Worm (Caenorhabditis elegans) whole organism, mixed stage, embryonic: ENCODE data around the gene T14G8.4.

Source experiments
- M03D4.4 ChIP-seq: sonication (generic microtip); optimal IDR thresholded peaks from 2 replicates; lab custom pipeline; 2017; ENCODE audit warnings: mild to moderate bottlenecking, missing genetic modification characterization, missing compliant biosample characterization
- blmp-1 ChIP-seq: fragments of 150-350 bp; optimal IDR thresholded peaks from 2 replicates; lab custom pipeline; 2014; ENCODE audit warnings: missing biosample characterization, missing genetic modification characterization
- ceh-43 ChIP-seq: fragments of 200-800 bp; sonication (Bioruptor generic); optimal IDR thresholded peaks from 2 replicates; lab custom pipeline; 2018; ENCODE audit warnings: mild to moderate bottlenecking, missing genetic modification characterization, moderate library complexity, missing compliant biosample characterization
- elt-3 ChIP-seq: fragments of 150-350 bp; optimal IDR thresholded peaks from 2 replicates; lab custom pipeline; 2014; ENCODE audit warnings: missing biosample characterization, missing genetic modification characterization
- flh-1 ChIP-seq: fragments of 200-800 bp; sonication (Bioruptor generic); optimal IDR thresholded peaks from 2 replicates; lab custom pipeline; 2018; ENCODE audit warnings: mild to moderate bottlenecking, missing genetic modification characterization, moderate library complexity, missing compliant biosample characterization
- ham-2 ChIP-seq: fragments of 200-800 bp; sonication (Bioruptor generic); optimal IDR thresholded peaks from 2 replicates; lab custom pipeline; 2018; ENCODE audit warnings: mild to moderate bottlenecking, missing genetic modification characterization, missing compliant biosample characterization
- hlh-1 ChIP-seq: fragments of 150-350 bp; optimal IDR thresholded peaks from 2 replicates; lab custom pipeline; 2014; ENCODE audit warnings: missing biosample characterization, missing genetic modification reagents, missing genetic modification characterization
- lin-13 ChIP-seq: fragments of 150-350 bp; optimal IDR thresholded peaks from 2 replicates; lab custom pipeline; 2014; ENCODE audit warnings: missing biosample characterization, missing genetic modification characterization
- lsy-2 ChIP-seq: fragments of 150-350 bp; optimal IDR thresholded peaks from 2 replicates; lab custom pipeline; 2014; ENCODE audit warnings: missing biosample characterization, missing genetic modification characterization
- mls-2 ChIP-seq: sonication (generic microtip); optimal IDR thresholded peaks from 2 replicates; lab custom pipeline; 2016; ENCODE audit warnings: mild to moderate bottlenecking, missing genetic modification characterization, moderate library complexity, missing compliant biosample characterization
- nhr-12 ChIP-seq: fragments of 150-350 bp; optimal IDR thresholded peaks from 2 replicates; lab custom pipeline; 2014; ENCODE audit warnings: missing biosample characterization, missing genetic modification characterization
- nhr-237 ChIP-seq: fragments of 150-350 bp; optimal IDR thresholded peaks from 2 replicates; lab custom pipeline; 2014; ENCODE audit warnings: missing biosample characterization, missing genetic modification characterization
- nhr-28 ChIP-seq: fragments of 150-350 bp; optimal IDR thresholded peaks from 2 replicates; lab custom pipeline; 2014; ENCODE audit warnings: missing biosample characterization, missing genetic modification characterization
- nhr-76 ChIP-seq: sonication (generic microtip); optimal IDR thresholded peaks from 2 replicates; lab custom pipeline; 2017; ENCODE audit warnings: missing biosample characterization, missing genetic modification characterization
- unc-39 ChIP-seq: fragments of 150-350 bp; optimal IDR thresholded peaks from 2 replicates; lab custom pipeline; 2014; ENCODE audit warnings: missing biosample characterization, missing genetic modification characterization
- unc-62 ChIP-seq: fragments of 150-350 bp; optimal IDR thresholded peaks from 2 replicates; lab custom pipeline; 2014; ENCODE audit warnings: missing biosample characterization, missing genetic modification reagents, missing genetic modification characterization
- ztf-11 ChIP-seq: fragments of 150-350 bp; optimal IDR thresholded peaks from 2 replicates; lab custom pipeline; 2014; ENCODE audit warnings: missing biosample characterization, missing genetic modification characterization

The T14G8.4 gene

DNA sequence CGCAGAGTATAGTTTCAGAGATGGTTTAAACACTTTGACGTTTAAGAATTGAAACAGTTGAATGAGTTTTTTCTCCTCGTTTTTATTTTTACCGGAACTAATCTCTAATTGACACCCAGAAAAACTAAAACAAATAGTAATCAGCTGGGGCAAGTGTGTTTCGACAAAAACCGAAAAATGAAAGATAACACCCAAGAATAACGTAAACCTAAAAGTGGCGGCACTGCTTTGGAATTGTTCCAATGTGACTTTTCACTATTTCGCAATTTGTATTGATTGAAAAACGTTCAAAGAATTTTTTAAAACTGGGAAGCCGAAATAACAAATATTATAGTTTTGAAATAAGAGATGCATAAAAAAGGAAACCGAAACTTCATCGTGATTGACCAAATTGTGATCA, 44.9 kb downstream of the T14G8.4 start:
- TF ChIP-seq blmp-1 (tag; lab: Kevin White, UChicago) (no peak), unc-62 (GFP tag; lab: Kevin White, UChicago) (no peak), elt-3 (tag; lab: Kevin White, UChicago) (no peak), ceh-43 (GFP tag; lab: Kevin White, UChicago) (no peak), flh-1 (GFP tag; lab: Kevin White, UChicago) (no peak), mls-2 (tag; lab: Kevin White, UChicago) (no peak)

DNA sequence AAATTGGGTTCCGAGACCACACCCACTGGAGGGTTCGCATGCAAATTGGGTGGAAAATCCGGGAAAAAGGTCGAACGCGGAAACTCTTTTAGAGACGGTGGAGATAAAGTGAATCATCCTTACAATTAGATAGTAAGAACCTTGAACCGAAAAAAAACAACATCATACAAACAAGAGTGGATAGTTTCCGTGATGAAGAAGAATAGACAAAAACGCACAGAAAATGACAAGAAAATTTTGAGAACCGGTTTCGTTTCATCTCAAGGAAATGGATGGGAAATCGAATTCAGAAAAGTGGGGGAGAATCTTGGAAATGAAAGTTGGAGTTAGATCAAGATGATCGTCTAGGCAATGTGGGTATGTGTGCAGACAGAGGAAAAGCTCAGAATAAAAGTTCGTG, 48.3 kb downstream of the T14G8.4 start:
- TF ChIP-seq unc-62 (GFP tag; lab: Kevin White, UChicago) (no peak), nhr-12 (tag; lab: Kevin White, UChicago) (no peak), nhr-76 (tag; lab: Kevin White, UChicago) (no peak), ceh-43 (GFP tag; lab: Kevin White, UChicago) (no peak)

DNA sequence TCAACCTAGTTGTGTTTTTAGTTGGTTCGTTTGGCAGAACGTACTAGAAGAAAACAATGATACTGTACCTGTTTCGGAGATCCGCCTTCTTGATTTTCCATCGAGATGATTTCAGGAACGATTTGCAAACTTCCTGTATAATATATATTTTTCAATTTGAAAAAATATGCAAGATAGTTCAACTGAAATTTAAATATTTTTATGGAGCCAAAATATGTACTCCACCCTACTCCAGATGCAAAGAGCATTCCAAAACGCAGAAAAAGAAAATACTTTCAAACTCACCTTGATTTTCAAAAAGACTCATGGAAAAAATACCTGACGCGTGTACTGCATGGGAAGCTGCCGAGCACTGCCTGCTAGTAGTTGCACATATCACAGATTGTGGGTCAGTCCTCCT, 50.2 kb downstream of the T14G8.4 start, which contains the start of gene gei-3:
Gene gei-3, minus strand, starts transcription at position 101 of the 400 bp plus-strand sequence.
- TF ChIP-seq unc-62 (GFP tag; lab: Kevin White, UChicago) (no peak), ztf-11 (no peak), lin-13 (tag; lab: Kevin White, UChicago) (no peak), lsy-2 (tag; lab: Kevin White, UChicago) (no peak), nhr-237 (tag; lab: Kevin White, UChicago) (no peak), ham-2 (GFP tag; lab: Kevin White, UChicago) (no peak), nhr-28 (tag; lab: Kevin White, UChicago) (no peak), hlh-1 (tag; lab: Kevin White, UChicago) (no peak), unc-39 (no peak), M03D4.4 (tag; lab: Kevin White, UChicago) (no peak)
- TF ChIP-seq, all 35 proteins: peak for 0
